Comparison of ENCODE assay signal across 4 worm cellular contexts in genomic region chrIII:9449351-9449750, ce11.
TF ChIP-seq lines count a peak whose summit lies in the region.
"Not testable (repeated sequence)": the region's sequence is repeated elsewhere in the genome, so short reads cannot be mapped to it uniquely, and the experiment has no call there.

No protein-coding gene starts in this region.

TF ChIP-seq in whole organism, L1 larva, 84 proteins besides CTCF, POLR2A, EP300 and RAD21:
- peak; percentile 60 for TF ChIP-seq snpc-4 (tag; optimal IDR thresholded peaks at IDR 0.05; lab: Kevin White, UChicago)

TF ChIP-seq in whole organism, L3 larva, 47 proteins besides CTCF, POLR2A, EP300 and RAD21:
- TF ChIP-seq snpc-4 (tag; optimal IDR thresholded peaks at IDR 0.05; lab: Kevin White, UChicago): peak; percentile 11
TF ChIP-seq in whole organism, L3 larva: peak in this region for 1; not testable (repeated sequence) for 46.

TF ChIP-seq in whole organism, early embryonic, 17 proteins besides CTCF, POLR2A, EP300 and RAD21:
- TF ChIP-seq pes-1 (GFP tag; IDR thresholded peaks at IDR 0.05; lab: Robert Waterston, UW): 0 out of 2 replicates have a peak, but pooled peaks have one; percentile 13

TF ChIP-seq in whole organism, young adult, 124 proteins besides CTCF, POLR2A, EP300 and RAD21:
- TF ChIP-seq tbp1 (GFP tag; optimal IDR thresholded peaks at IDR 0.05; lab: Kevin White, UChicago): peak; percentile 53
- TF ChIP-seq rpc-1 (optimal IDR thresholded peaks at IDR 0.05; lab: Kevin White, UChicago): peak; percentile 32
- TF ChIP-seq rpc-1 (tag; optimal IDR thresholded peaks at IDR 0.05; lab: Kevin White, UChicago): peak; percentile 64
- TF ChIP-seq snpc-4 (GFP tag; optimal IDR thresholded peaks at IDR 0.05; lab: Kevin White, UChicago): not testable (repeated sequence)
- peak in 2 of 4 experiments; percentile 81 to 86 for TF ChIP-seq snpc-4 (tag; optimal IDR thresholded peaks at IDR 0.05; lab: Kevin White, UChicago)
- peak; percentile 76 for TF ChIP-seq snpc-1.1 (tag; optimal IDR thresholded peaks at IDR 0.05; lab: Kevin White, UChicago; ENCODE audit: insufficient read depth)
